Worm (Caenorhabditis elegans): ENCODE results near the gene Y73F8A.32.
A peak's percentile ranks its signal among the peaks of the same experiment; 100 is the strongest.

The Y73F8A.32 gene

ce11 chrIV:15524923-15525322 is 3.7 kb upstream of the Y73F8A.32 start (continued):
- TF ChIP-seq madf-6 (GFP tag; IDR thresholded peaks at IDR 0.05) (0 out of 2 replicates have a peak, but pooled peaks have one; percentile 29), nhr-27 (tag; optimal IDR thresholded peaks at IDR 0.05) (no peak)

- TF ChIP-seq repo-1 (tag; optimal IDR thresholded peaks at IDR 0.05) (no peak), snpc-3.4 (tag; optimal IDR thresholded peaks at IDR 0.05) (no peak), let-526 (GFP tag; IDR thresholded peaks at IDR 0.05) (no peak), lsy-27 (tag; optimal IDR thresholded peaks at IDR 0.05; ENCODE audit: borderline replicate concordance, insufficient read depth) (no peak), ztf-25 (GFP tag; IDR thresholded peaks at IDR 0.05) (no peak), nfya-1 (tag; optimal IDR thresholded peaks at IDR 0.05; ENCODE audit: borderline replicate concordance, insufficient read depth) (no peak), attf-6 (GFP tag; IDR thresholded peaks at IDR 0.05) (peak; percentile 78), snpc-4 (GFP tag; optimal IDR thresholded peaks at IDR 0.05) (peak; percentile 20), snpc-4 (tag; optimal IDR thresholded peaks at IDR 0.05) (peak in 1 of 4 experiments; percentile 89), sdz-38 (tag; optimal IDR thresholded peaks at IDR 0.05) (no peak), egl-18 (GFP tag; IDR thresholded peaks at IDR 0.05) (no peak), aptf-3 (GFP tag; IDR thresholded peaks at IDR 0.05) (no peak), xnd-1 (tag; optimal IDR thresholded peaks at IDR 0.05) (no peak), ceh-79 (tag; optimal IDR thresholded peaks at IDR 0.05) (no peak), F37B4.10 (GFP tag; IDR thresholded peaks at IDR 0.05) (no peak), chd-7 (tag; optimal IDR thresholded peaks at IDR 0.05) (no peak), ztf-28 (GFP tag; IDR thresholded peaks at IDR 0.05) (no peak), egl-44 (GFP tag; IDR thresholded peaks at IDR 0.05) (no peak), efl-1 (GFP tag; optimal IDR thresholded peaks at IDR 0.05) (no peak), madf-8 (GFP tag; conservative IDR thresholded peaks at IDR 0.05) (no peak), hsf-1 (GFP tag; IDR thresholded peaks at IDR 0.05) (0 out of 2 replicates have a peak, but pooled peaks have one; percentile 19)
These were observed 2.5 kb upstream of the Y73F8A.32 start for ce11 chrIV:15523700-15524099.

ce11 chrIV:15497263-15497662 is 24.0 kb downstream of the Y73F8A.32 start, which contains the start of gene acr-24:
Gene acr-24 (plus strand): TSS chrIV:15497563.
- TF ChIP-seq F33H1.4 (GFP tag; IDR thresholded peaks at IDR 0.05) (no peak), Y53G8AR.9 (GFP tag; conservative IDR thresholded peaks at IDR 0.05) (no peak), ets-4 (GFP tag; optimal IDR thresholded peaks at IDR 0.05) (no peak), nhr-120 (GFP tag; IDR thresholded peaks at IDR 0.05) (no peak), snpc-3.4 (tag; optimal IDR thresholded peaks at IDR 0.05) (no peak), Y67H2A.10 (GFP tag; conservative IDR thresholded peaks at IDR 0.05) (no peak), ztf-18 (tag; optimal IDR thresholded peaks at IDR 0.05) (no peak), nhr-80 (tag; optimal IDR thresholded peaks at IDR 0.05) (no peak)

ce11 chrIV:15476369-15476768 is 44.9 kb downstream of the Y73F8A.32 start:
- TF ChIP-seq snpc-1.3 (tag; optimal IDR thresholded peaks at IDR 0.05; ENCODE audit: insufficient read depth) (peak; percentile 43), F10E7.11 (tag; optimal IDR thresholded peaks at IDR 0.05) (no peak), athp-1 (tag; optimal IDR thresholded peaks at IDR 0.05) (peak; percentile 21), C17E4.6 (GFP tag; IDR thresholded peaks at IDR 0.05) (no peak), cebp-2 (GFP tag; IDR thresholded peaks at IDR 0.05) (no peak), dox-1 (GFP tag; IDR thresholded peaks at IDR 0.05) (no peak), lir-1 (GFP tag; conservative IDR thresholded peaks at IDR 0.05) (0 out of 2 replicates have a peak, but pooled peaks have one; percentile 11), let-607 (tag; optimal IDR thresholded peaks at IDR 0.05) (peak in 1 of 2 experiments; percentile 13), F55B11.4 (tag; optimal IDR thresholded peaks at IDR 0.05; ENCODE audit: borderline replicate concordance, insufficient read depth) (no peak), K11D2.4 (GFP tag; IDR thresholded peaks at IDR 0.05) (no peak), T07F8.4 (tag; optimal IDR thresholded peaks at IDR 0.05) (no peak), lsl-1 (GFP tag; optimal IDR thresholded peaks at IDR 0.05) (peak; percentile 23), rpc-1 (optimal IDR thresholded peaks at IDR 0.05) (peak; percentile 65), rpc-1 (tag; optimal IDR thresholded peaks at IDR 0.05) (peak; percentile 74), madf-3 (GFP tag; IDR thresholded peaks at IDR 0.05) (0 out of 2 replicates have a peak, but pooled peaks have one; percentile 44), bed-1 (GFP tag; IDR thresholded peaks at IDR 0.05) (0 out of 2 replicates have a peak, but pooled peaks have one; percentile 61), ztf-25 (GFP tag; IDR thresholded peaks at IDR 0.05) (peak; percentile 72; the same call in 1 of the 2 replicates)
